Worm (Caenorhabditis elegans): ENCODE results near the gene Y38F1A.1.

Y38F1A.1 gene

DNA sequence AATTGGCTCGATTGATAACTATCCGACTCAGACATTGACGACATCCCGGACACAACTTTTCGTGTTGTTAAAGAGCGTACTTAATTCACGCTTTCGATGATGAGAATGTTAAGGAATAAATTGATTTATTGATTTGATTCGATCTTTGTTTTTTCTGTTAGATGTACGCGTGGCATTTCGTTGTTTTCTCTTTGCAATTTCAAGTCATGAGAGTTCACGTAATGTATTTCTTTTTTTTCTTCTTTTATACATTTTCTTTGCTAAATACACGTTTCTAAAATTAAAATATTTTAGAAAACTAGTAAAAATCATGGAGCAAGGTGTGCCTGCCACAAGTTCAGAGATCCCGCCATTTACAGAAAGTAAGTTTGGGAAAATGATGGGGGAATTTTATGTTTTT lies at the start of gene Y38F1A.1, which contains the start of gene Y38F1A.2:
Y38F1A.1 (minus strand) TSS at position 101 of the 400 bp plus-strand sequence.
Y38F1A.2 (plus strand) TSS at position 289 of the 400 bp plus-strand sequence.
- no peak for TF ChIP-seq dao-5 (tag; optimal IDR thresholded peaks at IDR 0.05)
- no peak for TF ChIP-seq W03F9.2 (tag; optimal IDR thresholded peaks at IDR 0.05)
- no peak for TF ChIP-seq him-1 (tag; optimal IDR thresholded peaks at IDR 0.05)

DNA sequence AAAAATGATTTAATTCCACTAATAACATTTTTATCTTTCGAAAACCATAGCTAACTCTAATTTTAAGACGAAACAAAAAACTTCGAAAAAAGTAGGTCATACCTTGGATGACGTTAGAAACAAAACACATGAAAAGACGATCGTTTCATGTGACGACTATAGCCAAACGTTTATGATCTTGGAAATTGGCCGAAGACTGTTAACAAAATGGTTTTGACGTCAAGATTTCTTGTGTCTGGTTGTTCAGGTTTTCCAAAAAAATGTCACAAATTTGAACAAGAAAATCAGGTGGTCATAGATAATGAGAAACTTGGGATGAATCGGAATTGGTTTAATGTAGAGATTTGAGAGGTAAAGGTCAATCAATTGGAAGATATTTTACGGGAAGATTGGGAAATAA lies 48.7 kb upstream of the Y38F1A.1 start:
- TF ChIP-seq W03F9.2 (tag; optimal IDR thresholded peaks at IDR 0.05) (no peak), him-1 (tag; optimal IDR thresholded peaks at IDR 0.05) (no peak), dao-5 (tag; optimal IDR thresholded peaks at IDR 0.05) (no peak)

DNA sequence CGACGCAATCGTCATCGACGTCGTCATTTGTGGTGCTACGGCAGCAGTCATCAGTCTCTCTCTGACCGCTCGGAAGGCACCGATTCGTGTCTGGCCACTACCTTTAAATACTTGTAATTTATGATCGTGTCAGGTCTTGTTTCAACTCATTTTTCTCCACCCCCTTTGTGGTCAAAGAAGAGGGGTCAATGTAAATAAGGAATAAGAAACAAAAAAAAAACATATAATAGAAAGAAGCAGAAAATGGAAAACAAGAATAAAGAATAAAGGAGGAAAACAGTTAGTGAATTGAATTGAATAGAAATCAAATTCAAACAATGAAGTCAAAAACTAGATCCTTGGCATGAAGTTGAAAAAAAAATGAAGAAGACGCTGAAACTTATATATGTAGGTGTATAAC lies 46.2 kb upstream of the Y38F1A.1 start, which contains the start of gene Y38F1A.8:
Y38F1A.8 (minus strand) TSS at position 101 of the 400 bp plus-strand sequence.
- TF ChIP-seq him-1 (tag; optimal IDR thresholded peaks at IDR 0.05), result no peak
- TF ChIP-seq W03F9.2 (tag; optimal IDR thresholded peaks at IDR 0.05), result no peak
- no peak for TF ChIP-seq dao-5 (tag; optimal IDR thresholded peaks at IDR 0.05)

DNA sequence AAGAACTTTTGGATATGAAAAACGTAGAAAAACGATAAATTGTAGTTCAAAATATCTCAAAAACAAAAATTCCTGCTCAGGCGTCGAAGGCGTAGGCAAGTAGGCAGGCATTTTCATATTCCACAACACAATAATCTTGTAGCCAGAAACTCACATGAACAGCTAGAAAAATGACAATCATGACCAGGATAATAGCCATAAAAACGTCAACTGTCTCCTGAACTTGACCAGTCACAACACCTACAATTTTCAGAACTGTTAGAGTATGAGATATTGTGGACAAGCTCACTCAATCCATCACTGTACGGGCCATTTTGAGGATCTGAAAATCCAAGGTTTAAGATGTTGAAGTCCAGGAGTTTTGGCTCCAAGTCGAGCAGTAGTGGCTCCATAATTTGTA lies 42.8 kb upstream of the Y38F1A.1 start, which contains the start of gene Y38F1A.7:
Y38F1A.7 (minus strand) TSS at position 392 of the 400 bp plus-strand sequence.
- TF ChIP-seq W03F9.2 (tag; optimal IDR thresholded peaks at IDR 0.05), result no peak
- TF ChIP-seq him-1 (tag; optimal IDR thresholded peaks at IDR 0.05), result no peak
- TF ChIP-seq dao-5 (tag; optimal IDR thresholded peaks at IDR 0.05), result no peak

DNA sequence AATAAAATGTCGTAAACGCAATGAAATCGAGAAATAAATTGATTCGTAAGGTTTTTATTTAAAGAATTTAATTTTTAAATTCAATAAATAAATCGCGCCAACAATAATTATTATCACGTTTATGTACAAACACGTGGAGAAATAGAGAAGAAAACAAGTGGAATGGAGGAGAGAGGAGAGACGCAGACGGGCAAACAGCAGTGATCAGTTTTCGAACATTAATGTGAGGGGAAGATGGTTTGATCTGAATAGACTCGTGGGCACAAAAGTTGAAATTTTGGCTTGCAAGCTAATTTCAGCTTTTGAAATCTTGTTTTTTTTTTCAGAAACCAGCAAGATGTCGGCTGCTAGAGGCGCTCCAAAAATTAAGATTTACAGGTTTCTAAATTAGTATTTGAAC lies 41.7 kb upstream of the Y38F1A.1 start, which contains the start of gene hphd-1:
hphd-1 (minus strand) TSS at position 323 of the 400 bp plus-strand sequence.
- TF ChIP-seq W03F9.2 (tag; optimal IDR thresholded peaks at IDR 0.05), result no peak
- TF ChIP-seq him-1 (tag; optimal IDR thresholded peaks at IDR 0.05), result no peak
- TF ChIP-seq dao-5 (tag; optimal IDR thresholded peaks at IDR 0.05), result no peak

DNA sequence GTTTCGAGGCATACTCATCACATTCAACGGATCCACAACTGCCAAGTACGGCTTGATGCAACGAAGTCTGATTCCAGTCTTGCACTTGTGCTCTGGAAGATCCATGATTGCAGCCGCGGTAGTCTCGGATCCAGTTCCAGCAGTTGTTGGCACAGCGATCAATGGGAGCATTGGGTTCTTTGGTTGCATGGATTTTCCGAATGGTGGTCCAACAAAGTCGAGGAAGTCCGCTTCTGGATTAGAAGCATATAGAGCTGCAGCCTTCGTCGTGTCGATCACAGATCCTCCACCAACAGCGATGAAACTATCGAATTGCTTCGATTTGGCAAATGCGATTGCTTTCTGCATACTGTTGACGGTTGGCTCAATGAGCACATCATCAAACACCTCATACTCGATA lies 40.8 kb upstream of the Y38F1A.1 start:
- no peak for TF ChIP-seq dao-5 (tag; optimal IDR thresholded peaks at IDR 0.05)
- no peak for TF ChIP-seq W03F9.2 (tag; optimal IDR thresholded peaks at IDR 0.05)
- no peak for TF ChIP-seq him-1 (tag; optimal IDR thresholded peaks at IDR 0.05)

DNA sequence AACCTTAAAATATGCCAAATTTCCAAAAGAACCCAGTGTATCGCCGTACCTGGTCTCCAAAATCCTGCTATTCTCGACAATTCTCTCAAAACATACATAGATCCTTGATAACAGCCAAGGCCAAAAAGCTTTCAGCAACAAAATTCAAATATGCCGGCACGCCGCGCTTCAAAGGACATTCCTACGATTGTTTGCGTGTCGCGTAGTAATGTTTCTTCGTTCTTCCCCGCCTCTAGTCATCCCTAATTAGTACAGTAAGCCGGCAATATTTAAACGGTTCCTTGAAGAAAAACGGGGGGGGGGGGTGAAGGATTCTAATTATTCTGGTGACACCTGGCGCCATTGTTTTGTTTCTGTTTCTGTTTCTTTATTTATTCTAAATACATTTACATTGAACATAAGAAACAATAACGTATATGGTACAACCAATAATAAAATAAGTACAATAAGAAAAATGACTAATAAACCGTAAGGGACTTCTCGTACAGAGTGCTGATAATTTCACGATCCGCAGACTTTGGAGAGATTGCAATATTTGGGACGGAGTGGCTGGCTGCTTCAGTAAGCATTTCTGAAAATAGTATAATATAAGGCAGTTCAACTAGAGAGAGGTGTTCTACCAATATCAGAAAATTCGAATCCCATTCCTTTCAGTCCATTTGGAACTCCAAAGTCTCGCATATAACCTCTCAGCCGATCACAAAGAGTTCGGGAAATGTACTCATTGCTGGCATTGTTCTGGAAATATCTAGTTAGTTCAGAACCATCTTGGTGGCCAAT lies 39.6 kb upstream of the Y38F1A.1 start:
- no peak for TF ChIP-seq him-1 (tag; optimal IDR thresholded peaks at IDR 0.05)
- no peak for TF ChIP-seq W03F9.2 (tag; optimal IDR thresholded peaks at IDR 0.05)
- TF ChIP-seq dao-5 (tag; optimal IDR thresholded peaks at IDR 0.05), result no peak

DNA sequence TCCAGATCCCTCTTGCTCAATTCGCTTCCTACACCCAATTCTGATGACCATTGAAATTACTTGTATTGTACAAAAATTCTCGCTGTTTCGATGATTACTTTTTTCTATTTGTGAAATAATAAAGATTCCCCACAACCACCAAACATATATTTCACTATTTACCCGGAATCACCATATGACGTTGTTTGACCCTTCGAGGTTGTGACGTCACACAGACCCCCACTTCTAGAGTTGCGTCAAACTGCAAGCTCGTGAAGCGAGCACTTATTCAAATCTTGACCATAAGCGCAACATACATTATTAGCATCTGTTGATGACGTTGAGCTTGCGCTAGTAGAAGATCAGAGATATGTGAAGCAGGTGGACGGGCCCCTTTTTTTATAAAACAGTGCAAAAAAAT lies 38.4 kb upstream of the Y38F1A.1 start:
- TF ChIP-seq dao-5 (tag; optimal IDR thresholded peaks at IDR 0.05) (no peak), W03F9.2 (tag; optimal IDR thresholded peaks at IDR 0.05) (no peak), him-1 (tag; optimal IDR thresholded peaks at IDR 0.05) (no peak)

DNA sequence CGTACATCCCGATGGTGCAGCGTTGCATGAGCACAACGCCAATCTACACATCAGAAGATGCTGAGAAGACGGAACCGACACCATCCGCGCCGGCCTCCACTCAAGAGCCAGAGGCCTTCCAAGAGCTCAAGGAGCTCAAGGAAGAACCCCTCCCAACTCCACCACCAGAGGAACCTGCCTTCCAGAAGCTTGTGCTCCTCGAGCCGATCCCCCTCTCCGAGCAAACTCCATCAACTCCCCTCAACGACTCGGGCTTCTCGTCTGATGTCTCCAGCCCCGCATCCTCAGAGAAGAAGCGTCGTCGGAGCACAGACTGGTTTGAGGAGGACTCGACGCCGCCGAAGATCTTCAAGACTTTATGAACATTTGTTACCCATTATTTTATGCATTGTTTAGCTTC lies 37.6 kb upstream of the Y38F1A.1 start:
- TF ChIP-seq him-1 (tag; optimal IDR thresholded peaks at IDR 0.05), result no peak
- TF ChIP-seq dao-5 (tag; optimal IDR thresholded peaks at IDR 0.05), result no peak
- TF ChIP-seq W03F9.2 (tag; optimal IDR thresholded peaks at IDR 0.05), result no peak

DNA sequence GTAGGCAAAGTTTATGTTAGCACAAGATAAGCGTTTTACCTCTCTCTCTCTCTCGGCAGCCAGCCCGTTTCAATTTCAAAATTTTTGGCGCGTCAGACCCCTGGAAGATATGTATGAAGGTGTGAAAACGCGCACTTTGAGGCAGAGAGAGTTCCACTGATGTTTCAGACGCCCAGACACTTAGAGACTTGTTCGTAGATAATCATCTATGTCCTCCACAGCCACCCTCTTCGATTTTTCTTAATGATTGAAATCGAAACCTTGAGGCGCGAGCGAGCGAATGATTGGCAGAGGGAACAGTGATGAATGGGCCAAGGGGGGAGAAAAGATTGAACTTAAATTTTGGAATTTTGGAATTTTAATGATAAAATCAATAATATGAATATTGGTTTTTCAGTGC lies 37.0 kb upstream of the Y38F1A.1 start:
- TF ChIP-seq him-1 (tag; optimal IDR thresholded peaks at IDR 0.05) (no peak), dao-5 (tag; optimal IDR thresholded peaks at IDR 0.05) (no peak)

DNA sequence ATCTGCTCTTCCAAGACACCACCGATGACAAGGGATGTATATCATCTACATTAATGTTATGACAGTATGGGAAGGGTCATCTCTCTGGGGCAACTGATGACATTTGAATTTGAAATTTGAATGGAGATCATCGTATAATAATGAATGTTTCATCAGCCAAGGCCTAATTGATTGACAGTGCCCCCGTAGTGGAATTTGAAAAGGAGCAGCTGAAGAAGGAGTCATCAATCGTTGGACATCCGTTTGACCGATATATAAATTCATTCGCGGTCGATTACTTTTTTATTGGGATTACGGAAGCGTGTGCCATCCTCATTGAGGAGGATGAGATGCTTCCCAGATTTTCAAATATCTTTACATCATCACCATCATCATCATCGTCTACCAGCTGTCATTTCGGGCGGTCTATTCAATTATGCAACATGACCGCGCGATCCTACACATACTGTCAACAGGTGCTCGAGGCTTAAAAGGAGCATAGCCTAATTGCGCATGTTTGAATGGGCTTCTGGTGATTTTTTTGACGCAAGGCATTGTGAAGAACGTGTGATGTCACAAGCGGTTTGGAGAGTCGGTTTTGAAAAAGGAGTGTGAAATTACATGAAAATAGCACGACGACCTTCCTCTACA lies 36.5 kb upstream of the Y38F1A.1 start:
- no peak for TF ChIP-seq W03F9.2 (tag; optimal IDR thresholded peaks at IDR 0.05)
- TF ChIP-seq him-1 (tag; optimal IDR thresholded peaks at IDR 0.05), result no peak

DNA sequence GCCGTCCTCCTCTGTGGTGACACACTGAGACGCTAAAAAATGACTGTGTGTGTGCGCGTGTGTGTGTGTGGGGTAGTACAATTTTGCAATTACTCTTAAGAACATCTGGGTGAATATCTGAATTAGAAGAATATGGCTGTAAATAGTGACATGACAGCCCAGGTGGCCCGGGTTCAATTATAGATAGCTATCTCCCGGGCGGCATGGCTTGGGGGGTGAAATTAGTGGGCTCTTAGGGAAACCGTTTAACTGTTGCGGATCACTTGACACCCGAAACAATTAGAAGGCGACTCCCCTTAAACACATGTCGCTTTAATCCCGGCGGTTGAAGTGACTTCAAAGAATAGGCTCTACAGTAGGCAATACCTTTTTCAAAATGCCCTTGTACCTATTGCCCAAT lies 35.6 kb upstream of the Y38F1A.1 start:
- no peak for TF ChIP-seq him-1 (tag; optimal IDR thresholded peaks at IDR 0.05)
- TF ChIP-seq dao-5 (tag; optimal IDR thresholded peaks at IDR 0.05), result no peak
- no peak for TF ChIP-seq W03F9.2 (tag; optimal IDR thresholded peaks at IDR 0.05)

DNA sequence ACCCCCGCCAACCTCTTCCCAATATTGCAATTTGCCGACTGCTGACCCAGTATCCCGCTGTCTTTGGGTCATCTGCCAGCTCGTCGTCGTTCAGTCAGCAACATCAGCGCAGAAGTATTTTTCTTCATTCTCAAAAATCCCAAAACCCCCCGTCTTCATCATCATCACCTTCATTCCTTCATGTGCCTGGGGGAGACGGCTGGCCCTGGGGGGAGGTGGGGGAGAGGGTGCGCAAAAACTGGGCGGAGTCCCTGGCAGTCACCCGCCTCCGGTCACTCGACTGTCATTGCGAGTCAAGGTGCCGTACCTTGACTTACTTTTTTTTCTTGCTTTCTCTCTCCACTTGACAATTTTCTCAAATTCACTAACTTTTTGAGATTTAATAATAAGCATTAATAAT lies 33.2 kb upstream of the Y38F1A.1 start:
- TF ChIP-seq dao-5 (tag; optimal IDR thresholded peaks at IDR 0.05), result no peak
- no peak for TF ChIP-seq him-1 (tag; optimal IDR thresholded peaks at IDR 0.05)
- no peak for TF ChIP-seq W03F9.2 (tag; optimal IDR thresholded peaks at IDR 0.05)

DNA sequence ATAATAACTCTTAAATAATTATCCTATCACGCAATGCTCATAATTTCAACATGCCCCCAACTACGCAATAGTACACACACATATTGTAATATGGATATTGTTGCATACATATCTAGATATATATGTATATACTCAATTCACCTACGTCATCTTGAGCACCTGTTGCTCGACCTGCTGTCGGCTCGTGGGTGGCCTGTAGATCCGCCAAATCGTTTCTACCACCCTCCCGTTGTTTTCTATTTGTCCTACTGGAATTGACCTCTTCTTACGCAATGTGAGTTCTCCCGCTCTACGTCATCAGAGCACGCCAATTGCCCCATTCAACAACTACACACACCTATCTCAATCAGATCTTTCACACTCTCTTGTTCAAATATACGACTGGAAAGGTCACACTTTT lies 31.2 kb upstream of the Y38F1A.1 start:
- TF ChIP-seq W03F9.2 (tag; optimal IDR thresholded peaks at IDR 0.05), result no peak
- TF ChIP-seq dao-5 (tag; optimal IDR thresholded peaks at IDR 0.05), result no peak
- no peak for TF ChIP-seq him-1 (tag; optimal IDR thresholded peaks at IDR 0.05)

All from whole organism, L4/young adult.